Worm (Caenorhabditis elegans) whole organism, L4/young adult: Measurements from ENCODE around the gene T06A10.106.

Experiments
- W03F9.2 ChIP-seq: fragments of 150-350 bp; optimal IDR thresholded peaks from 2 replicates; lab custom pipeline; 2014; ENCODE audit warnings: missing biosample characterization, missing genetic modification characterization
- dao-5 ChIP-seq: sonication (generic microtip); optimal IDR thresholded peaks from 2 replicates; lab custom pipeline; 2016; ENCODE audit warnings: missing genotype, missing genetic modification characterization, moderate library complexity, missing compliant biosample characterization
- him-1 ChIP-seq: sonication (generic microtip); optimal IDR thresholded peaks from 2 replicates; lab custom pipeline; 2016; ENCODE audit warnings: missing genotype, missing genetic modification reagents, missing genetic modification characterization, missing compliant biosample characterization

DNA sequence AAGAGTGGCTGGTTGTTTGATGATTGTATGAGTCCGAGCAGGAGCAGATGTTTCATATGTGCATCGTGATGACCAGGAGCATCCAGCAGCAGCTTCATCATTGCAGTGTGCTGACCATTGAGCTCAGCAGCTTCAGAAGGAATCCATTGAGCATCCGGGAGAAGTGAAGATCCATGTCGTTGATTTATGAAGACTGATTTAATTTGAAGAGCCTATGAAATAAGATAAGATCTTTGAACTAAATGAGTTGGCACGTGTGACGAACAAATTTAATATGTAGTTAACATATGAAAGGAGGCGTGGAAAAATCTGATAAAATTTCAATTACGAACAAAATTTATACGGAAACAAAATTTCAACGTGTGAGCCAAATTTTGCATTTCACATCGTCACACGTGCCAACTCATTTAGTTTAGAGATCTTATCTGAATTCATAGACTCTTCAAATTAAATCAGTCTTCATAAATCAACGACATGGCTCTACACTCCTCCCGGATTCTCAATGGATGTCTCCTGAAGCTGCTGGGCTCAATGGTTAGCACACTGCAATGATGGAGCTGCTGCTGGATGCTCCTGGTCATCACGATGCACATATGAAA is 49.1 kb upstream of the T06A10.106 start, which contains the start of the genes Y116A8C.469 and Y116A8C.468:
- TF ChIP-seq him-1 (tag; lab: Kevin White, UChicago) (no peak), W03F9.2 (tag; lab: Kevin White, UChicago) (no peak), dao-5 (no peak)
